Worm (Caenorhabditis elegans): Measurements from ENCODE around the gene Y116F11A.3.

Gene Y116F11A.3

DNA sequence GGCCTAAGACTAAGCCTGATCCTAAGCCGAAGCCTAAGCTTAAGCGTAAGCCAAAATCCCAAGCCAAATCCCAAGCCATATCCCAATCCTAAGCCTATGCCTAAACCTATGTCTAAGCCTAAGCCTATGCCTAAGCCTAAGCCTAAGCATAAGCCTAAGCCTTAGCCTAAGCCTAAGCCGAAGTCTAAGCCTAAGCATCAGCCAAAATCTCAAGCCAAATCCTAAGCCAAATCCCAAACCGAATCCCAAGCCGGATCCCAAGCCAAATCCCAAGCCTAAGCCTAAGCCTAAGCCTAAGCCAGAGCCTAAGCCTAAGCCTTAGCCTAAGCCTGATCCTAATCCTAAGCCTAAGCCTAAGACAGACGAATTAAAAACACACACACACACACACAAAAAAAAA is 18.3 kb downstream of the Y116F11A.3 start:
- TF ChIP-seq pha-4 (GFP tag; IDR thresholded peaks at IDR 0.05) = no peak
- no peak for TF ChIP-seq pha-4 (tag; optimal IDR thresholded peaks at IDR 0.05)
- 0 out of 2 replicates have a peak, but pooled peaks have one; percentile 33 for TF ChIP-seq php-3 (GFP tag; IDR thresholded peaks at IDR 0.05)

DNA sequence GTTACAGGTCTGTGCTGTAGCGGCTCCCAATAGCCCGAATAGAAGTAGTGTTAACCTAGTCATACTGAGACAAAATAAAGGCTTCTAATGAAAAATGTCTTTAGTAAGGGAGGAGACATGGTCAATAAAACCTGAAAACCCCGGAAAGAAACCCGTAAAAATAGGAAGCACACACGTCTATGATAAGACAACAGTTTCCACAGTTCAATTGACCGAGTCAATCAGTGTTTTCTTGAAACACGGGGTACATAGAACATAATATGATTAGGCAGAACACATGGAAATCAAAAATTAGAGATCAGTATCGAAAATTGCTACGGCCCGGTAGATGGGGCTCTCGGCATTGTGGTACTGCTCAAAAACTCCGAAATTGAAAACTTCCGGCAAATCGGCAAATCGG is 22.3 kb downstream of the Y116F11A.3 start, which contains the start of gene clec-49:
Gene clec-49, minus strand, starts transcription at position 103 of the 400 bp plus-strand sequence.
- TF ChIP-seq pqm-1 (tag; optimal IDR thresholded peaks at IDR 0.05) = peak; percentile 57
- TF ChIP-seq Y48G9A.11 (GFP tag; IDR thresholded peaks at IDR 0.05) = no peak
- peak; percentile 46 for TF ChIP-seq hlh-11 (tag; optimal IDR thresholded peaks at IDR 0.05)
- TF ChIP-seq unc-62 (GFP tag; optimal IDR thresholded peaks at IDR 0.05 in 1 of 2) = no peak
- TF ChIP-seq unc-62 (tag; optimal IDR thresholded peaks at IDR 0.05) = no peak
- no peak for TF ChIP-seq zfp-3 (GFP tag; conservative IDR thresholded peaks at IDR 0.05)
- peak; percentile 57 for TF ChIP-seq nhr-28 (tag; optimal IDR thresholded peaks at IDR 0.05)
- TF ChIP-seq dve-1 (tag; optimal IDR thresholded peaks at IDR 0.05; ENCODE audit: insufficient read depth) = peak; percentile 20
- TF ChIP-seq dmd-6 (GFP tag; IDR thresholded peaks at IDR 0.05) = peak; percentile 84
- no peak for TF ChIP-seq F49E8.2 (tag; optimal IDR thresholded peaks at IDR 0.05; ENCODE audit: borderline replicate concordance)
- no peak for TF ChIP-seq daf-16 (GFP tag; optimal IDR thresholded peaks at IDR 0.05)
- TF ChIP-seq daf-16 (tag; optimal IDR thresholded peaks at IDR 0.05) = peak; percentile 73
- TF ChIP-seq fkh-10 (GFP tag; optimal IDR thresholded peaks at IDR 0.05) = no peak

DNA sequence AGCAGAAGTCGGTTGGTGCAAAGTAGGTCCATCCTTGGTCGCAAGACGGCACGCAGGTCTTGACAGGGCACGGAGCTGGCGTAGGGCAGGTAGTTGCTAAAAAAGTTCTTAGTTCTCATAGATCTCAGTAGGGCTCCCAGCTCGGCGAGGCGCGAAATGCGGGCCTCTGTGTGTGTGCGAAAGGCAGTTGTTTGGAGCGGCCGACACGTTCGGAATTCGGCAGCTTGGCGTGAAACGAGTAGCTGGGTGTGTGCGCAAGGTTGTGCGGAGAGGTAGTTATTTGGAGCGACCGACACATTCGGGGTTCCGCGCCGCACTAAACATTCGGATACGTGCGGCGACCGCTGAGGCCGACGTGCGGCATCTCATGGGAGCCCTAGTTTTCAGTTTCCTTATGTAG is 24.0 kb downstream of the Y116F11A.3 start:
- peak; percentile 76 for TF ChIP-seq set-16 (GFP tag; IDR thresholded peaks at IDR 0.05)
- TF ChIP-seq lin-39 (tag; optimal IDR thresholded peaks at IDR 0.05) = no peak
- TF ChIP-seq ceh-32 (tag; optimal IDR thresholded peaks at IDR 0.05; ENCODE audit: poor library complexity) = no peak

DNA sequence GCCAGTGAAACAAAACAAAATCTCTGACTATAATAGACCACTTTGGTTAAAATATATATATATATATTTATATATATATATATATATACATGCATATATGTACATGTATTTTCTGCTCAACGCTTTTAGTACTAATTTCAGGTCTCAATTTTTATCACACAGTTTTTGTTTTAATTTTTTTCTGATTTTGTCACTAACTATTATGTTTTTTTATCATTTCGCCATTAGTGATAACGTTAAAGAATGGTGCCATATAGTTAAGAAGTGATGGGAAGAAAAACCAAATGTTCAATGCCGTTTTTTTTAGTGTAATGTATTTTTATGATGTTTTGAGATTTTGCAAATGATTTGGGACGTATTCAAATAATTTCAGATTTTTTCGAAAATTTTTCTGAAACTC is 25.5 kb downstream of the Y116F11A.3 start:
- TF ChIP-seq php-3 (GFP tag; IDR thresholded peaks at IDR 0.05) = 0 out of 2 replicates have a peak, but pooled peaks have one; percentile 50
- no peak for TF ChIP-seq ZK546.5 (tag; optimal IDR thresholded peaks at IDR 0.05)
- peak; percentile 13 for TF ChIP-seq pqm-1 (tag; optimal IDR thresholded peaks at IDR 0.05)
- TF ChIP-seq lin-29 (GFP tag; IDR thresholded peaks at IDR 0.05) = no peak
- TF ChIP-seq snpc-1.2 (GFP tag; IDR thresholded peaks at IDR 0.05) = no peak
- TF ChIP-seq daf-16 (GFP tag; optimal IDR thresholded peaks at IDR 0.05) = no peak
- TF ChIP-seq daf-16 (tag; optimal IDR thresholded peaks at IDR 0.05) = no peak
- TF ChIP-seq aly-2 (tag; optimal IDR thresholded peaks at IDR 0.05) = no peak
- no peak for TF ChIP-seq gei-8 (GFP tag; optimal IDR thresholded peaks at IDR 0.05)
- TF ChIP-seq mdt-29 (GFP tag; IDR thresholded peaks at IDR 0.05) = no peak
- no peak for TF ChIP-seq hlh-11 (tag; optimal IDR thresholded peaks at IDR 0.05)
- TF ChIP-seq nhr-28 (tag; optimal IDR thresholded peaks at IDR 0.05) = peak; percentile 59
- TF ChIP-seq aha-1 (tag) = no peak
- TF ChIP-seq ztf-11 (tag; optimal IDR thresholded peaks at IDR 0.05) = no peak

DNA sequence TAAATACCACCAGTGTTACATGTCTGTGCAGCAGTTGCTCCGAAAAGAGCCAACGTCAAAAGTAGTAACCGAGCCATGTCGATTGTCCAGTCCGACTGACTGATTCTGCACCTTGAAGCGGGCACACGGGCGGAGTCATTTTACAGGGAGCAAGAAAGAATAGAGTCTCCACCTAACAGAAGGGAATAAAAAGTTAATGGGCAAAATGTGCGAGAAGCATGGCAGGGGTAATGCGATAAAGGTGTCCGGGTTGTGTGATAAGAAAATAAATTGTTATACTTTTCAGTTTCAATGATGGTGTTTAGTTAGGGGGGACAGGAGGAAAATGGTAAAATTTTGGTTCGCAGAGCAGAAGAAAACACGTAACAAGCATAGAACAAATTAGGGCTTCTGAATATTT is 26.4 kb downstream of the Y116F11A.3 start, which contains the start of gene clec-50:
Gene clec-50, minus strand, starts transcription at position 109 of the 400 bp plus-strand sequence.
- TF ChIP-seq ceh-20 (GFP tag; IDR thresholded peaks at IDR 0.05) = no peak
- peak; percentile 84 for TF ChIP-seq pqm-1 (tag; optimal IDR thresholded peaks at IDR 0.05)
- TF ChIP-seq nhr-77 (tag; optimal IDR thresholded peaks at IDR 0.05) = peak; percentile 25
- TF ChIP-seq ceh-82 (tag; optimal IDR thresholded peaks at IDR 0.05) = no peak
- peak; percentile 95 for TF ChIP-seq dmd-6 (GFP tag; IDR thresholded peaks at IDR 0.05)
- TF ChIP-seq nhr-28 (tag; optimal IDR thresholded peaks at IDR 0.05) = peak; percentile 75
- peak; percentile 35 for TF ChIP-seq dve-1 (tag; optimal IDR thresholded peaks at IDR 0.05; ENCODE audit: insufficient read depth)
- TF ChIP-seq lin-1 (GFP tag; IDR thresholded peaks at IDR 0.05) = 0 out of 2 replicates have a peak, but pooled peaks have one; percentile 14
- no peak for TF ChIP-seq nhr-11 (tag; optimal IDR thresholded peaks at IDR 0.05)
- TF ChIP-seq madf-5 (GFP tag; IDR thresholded peaks at IDR 0.05) = no peak
- no peak for TF ChIP-seq arid-1 (GFP tag; conservative IDR thresholded peaks at IDR 0.05)
- peak; percentile 68 for TF ChIP-seq hlh-11 (tag; optimal IDR thresholded peaks at IDR 0.05)
- TF ChIP-seq daf-16 (GFP tag; optimal IDR thresholded peaks at IDR 0.05) = no peak
- peak; percentile 51 for TF ChIP-seq daf-16 (tag; optimal IDR thresholded peaks at IDR 0.05)
- TF ChIP-seq php-3 (GFP tag; IDR thresholded peaks at IDR 0.05) = peak; percentile 80
- peak; percentile 89 for TF ChIP-seq mxl-3 (GFP tag; optimal IDR thresholded peaks at IDR 0.05)

Data from whole organism, L4 larva.